Worm (Caenorhabditis elegans) whole organism, L2 larva: ENCODE data around the gene Y48B6A.5.

Experiments used
- C34F6.9 ChIP-seq: fragments of 150-350 bp; optimal IDR thresholded peaks from 2 replicates; lab custom pipeline; 2014; ENCODE audit warnings: missing biosample characterization, missing genetic modification characterization
- F13H6.1 ChIP-seq: sonication (generic microtip); optimal IDR thresholded peaks from 2 replicates; lab custom pipeline; 2016; ENCODE audit warnings: missing genetic modification characterization, missing compliant biosample characterization
- R02D3.7 ChIP-seq: fragments of 150-350 bp; optimal IDR thresholded peaks from 2 replicates; lab custom pipeline; 2014; ENCODE audit warnings: missing biosample characterization, missing genetic modification characterization
- ceh-16 ChIP-seq: fragments of 150-350 bp; optimal IDR thresholded peaks from 2 replicates; lab custom pipeline; 2014; ENCODE audit warnings: missing biosample characterization, missing genetic modification characterization
- ceh-82 ChIP-seq: fragments of 150-350 bp; optimal IDR thresholded peaks from 2 replicates; lab custom pipeline; 2014; ENCODE audit warnings: missing biosample characterization, missing genetic modification characterization
- crh-2 ChIP-seq: sonication (generic microtip); optimal IDR thresholded peaks from 2 replicates; lab custom pipeline; 2017; ENCODE audit warnings: missing biosample characterization, missing genetic modification characterization
- egl-27 ChIP-seq: sonication (generic microtip); optimal IDR thresholded peaks from 3 replicates; lab custom pipeline; 2017; ENCODE audit warnings: missing biosample characterization, missing genetic modification reagents, missing genetic modification characterization
- elt-1 ChIP-seq: fragments of 150-350 bp; optimal IDR thresholded peaks from 2 replicates; lab custom pipeline; 2014; ENCODE audit warnings: missing biosample characterization, missing genetic modification characterization
- elt-3 ChIP-seq: sonication (generic microtip); optimal IDR thresholded peaks from 2 replicates; lab custom pipeline; 2017; ENCODE audit warnings: missing biosample characterization, missing genetic modification characterization
- fos-1 ChIP-seq: fragments of 150-350 bp; optimal IDR thresholded peaks from 2 replicates; lab custom pipeline; 2014; ENCODE audit warnings: missing biosample characterization, missing genetic modification characterization
- gmeb-1 ChIP-seq: fragments of 150-350 bp; optimal IDR thresholded peaks from 2 replicates; lab custom pipeline; 2014; ENCODE audit warnings: missing biosample characterization, missing genetic modification characterization
- lin-11 ChIP-seq: fragments of 150-350 bp; sonication (generic microtip); optimal IDR thresholded peaks from 2 replicates; lab custom pipeline; 2014; ENCODE audit warnings: missing biosample characterization, missing genetic modification characterization, inconsistent platforms, mixed read lengths
- lin-13 ChIP-seq: fragments of 150-350 bp; optimal IDR thresholded peaks from 2 replicates; lab custom pipeline; 2014; ENCODE audit warnings: missing biosample characterization, missing genetic modification reagents, missing genetic modification characterization
- lsy-2 ChIP-seq, 2 experiments: fragments of 150-350 bp in 1 of 2; sonication (generic microtip) in 1 of 2; optimal IDR thresholded peaks; 2 replicates each; lab custom pipeline; 2014 to 2017; ENCODE audit warnings: missing biosample characterization in 2 of 2, missing genetic modification characterization in 2 of 2
- mab-5 ChIP-seq: fragments of 150-350 bp; optimal IDR thresholded peaks from 2 replicates; lab custom pipeline; 2014; ENCODE audit warnings: missing biosample characterization, missing genetic modification characterization
- mdl-1 ChIP-seq, 2 experiments: fragments of 150-350 bp in 1 of 2; sonication (generic microtip) in 1 of 2; optimal IDR thresholded peaks; 2 replicates each; lab custom pipeline; 2017; ENCODE audit warnings: missing biosample characterization in 2 of 2, missing genetic modification characterization in 2 of 2
- nhr-12 ChIP-seq: fragments of 150-350 bp; optimal IDR thresholded peaks from 2 replicates; lab custom pipeline; 2014; ENCODE audit warnings: missing biosample characterization, missing genetic modification characterization
- nhr-129 ChIP-seq: fragments of 150-350 bp; optimal IDR thresholded peaks from 2 replicates; lab custom pipeline; 2014; ENCODE audit warnings: missing biosample characterization, missing genetic modification characterization
- nhr-21 ChIP-seq: fragments of 150-350 bp; optimal IDR thresholded peaks from 2 replicates; lab custom pipeline; 2014; ENCODE audit warnings: missing biosample characterization, missing genetic modification characterization
- nhr-23 ChIP-seq: fragments of 150-350 bp; optimal IDR thresholded peaks from 2 replicates; lab custom pipeline; 2014; ENCODE audit warnings: missing biosample characterization, missing genetic modification reagents, missing genetic modification characterization
- nhr-237 ChIP-seq: fragments of 150-350 bp; optimal IDR thresholded peaks from 2 replicates; lab custom pipeline; 2014; ENCODE audit warnings: missing biosample characterization, missing genetic modification characterization
- nhr-25 ChIP-seq: fragments of 150-350 bp; sonication (generic microtip); optimal IDR thresholded peaks from 3 replicates; lab custom pipeline; 2014; ENCODE audit warnings: missing biosample characterization, missing genetic modification characterization
- nhr-6 ChIP-seq: fragments of 150-350 bp; optimal IDR thresholded peaks from 2 replicates; lab custom pipeline; 2014; ENCODE audit warnings: missing biosample characterization, missing genetic modification characterization
- nhr-77 ChIP-seq: fragments of 150-350 bp; optimal IDR thresholded peaks from 2 replicates; lab custom pipeline; 2014; ENCODE audit warnings: missing biosample characterization, missing genetic modification characterization
- sma-3 ChIP-seq: sonication (generic microtip); optimal IDR thresholded peaks from 2 replicates; lab custom pipeline; 2016; ENCODE audit warnings: missing genetic modification reagents, missing genetic modification characterization, missing compliant biosample characterization
- sma-9 ChIP-seq, 2 experiments: fragments of 150-350 bp in 1 of 2; sonication (generic microtip) in 1 of 2; optimal IDR thresholded peaks; 2 replicates each; lab custom pipeline; 2014 to 2016; ENCODE audit warnings: missing genetic modification characterization in 2 of 2, mild to moderate bottlenecking in 1 of 2, missing biosample characterization in 1 of 2, missing compliant biosample characterization in 1 of 2, missing genetic modification reagents in 1 of 2, moderate library complexity in 1 of 2
- unc-39 ChIP-seq: fragments of 150-350 bp; optimal IDR thresholded peaks from 2 replicates; lab custom pipeline; 2014; ENCODE audit warnings: missing biosample characterization, missing genetic modification characterization
- unc-55 ChIP-seq: fragments of 150-350 bp; sonication (generic microtip); optimal IDR thresholded peaks from 3 replicates; lab custom pipeline; 2014; ENCODE audit warnings: missing biosample characterization, missing genetic modification reagents, missing genetic modification characterization
- unc-62 ChIP-seq: fragments of 150-350 bp; optimal IDR thresholded peaks from 2 replicates; lab custom pipeline; 2014; ENCODE audit warnings: missing biosample characterization, missing genetic modification reagents, missing genetic modification characterization
- zag-1 ChIP-seq: fragments of 150-350 bp; optimal IDR thresholded peaks from 2 replicates; lab custom pipeline; 2014; ENCODE audit warnings: missing biosample characterization, missing genetic modification characterization
- ztf-1 ChIP-seq: fragments of 200-800 bp; sonication (Bioruptor generic); conservative IDR thresholded peaks from 2 replicates; pipeline ENCODE4 v1.3.6; 2022; ENCODE audit warnings: missing genetic modification characterization, missing compliant biosample characterization
- ztf-11 ChIP-seq: sonication (generic microtip); optimal IDR thresholded peaks from 2 replicates; lab custom pipeline; 2017; ENCODE audit warnings: missing biosample characterization, missing genetic modification characterization
- ztf-4 ChIP-seq: fragments of 150-350 bp; optimal IDR thresholded peaks from 2 replicates; lab custom pipeline; 2014; ENCODE audit warnings: missing biosample characterization, missing genetic modification characterization

Gene Y48B6A.5

DNA sequence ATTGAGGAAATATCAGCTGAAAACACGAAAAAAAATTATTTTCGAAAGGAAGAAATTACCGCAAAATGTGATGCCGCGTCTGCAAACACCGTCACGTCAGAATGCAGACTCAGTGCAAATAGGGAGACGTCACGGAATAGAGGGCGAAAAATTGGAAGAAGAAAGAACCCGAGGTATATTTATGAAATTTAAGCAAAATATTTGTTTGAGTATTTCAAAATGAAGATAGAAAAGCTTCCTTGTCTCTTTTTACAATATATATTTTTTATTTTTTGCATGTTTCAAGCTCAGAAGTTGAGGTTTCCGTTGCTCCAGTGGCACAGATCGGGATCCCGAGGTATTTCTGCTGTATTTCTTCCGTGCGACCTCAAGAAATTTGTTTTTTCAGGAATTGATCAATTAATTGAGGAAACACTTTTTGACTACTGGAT is 31.1 kb downstream of the Y48B6A.5 start, which contains the start of gene W03H9.2 (continued):
- TF ChIP-seq mdl-1 (tag; optimal IDR thresholded peaks at IDR 0.05; lab: Kevin White, UChicago), result no peak
- TF ChIP-seq crh-2 (tag; lab: Kevin White, UChicago), result peak; percentile 34
- TF ChIP-seq elt-1 (tag; lab: Kevin White, UChicago), result no peak
- TF ChIP-seq R02D3.7 (tag; lab: Kevin White, UChicago), result no peak
- TF ChIP-seq ceh-82 (tag; lab: Kevin White, UChicago), result no peak
- TF ChIP-seq zag-1 (tag; lab: Kevin White, UChicago), result no peak
- TF ChIP-seq sma-9 (GFP tag; optimal IDR thresholded peaks at IDR 0.05; lab: Kevin White, UChicago), result peak; percentile 77
- no peak for TF ChIP-seq sma-9 (tag; optimal IDR thresholded peaks at IDR 0.05; lab: Kevin White, UChicago)
- TF ChIP-seq nhr-77, result peak; percentile 53
- no peak for TF ChIP-seq lin-11 (tag; lab: Kevin White, UChicago)
- TF ChIP-seq nhr-23, result no peak
- peak; percentile 70 for TF ChIP-seq unc-55
- peak; percentile 45 for TF ChIP-seq nhr-237
- TF ChIP-seq ztf-4 (tag; lab: Kevin White, UChicago), result no peak

- peak; percentile 2 for TF ChIP-seq nhr-129 (tag; lab: Kevin White, UChicago)
- peak; percentile 24 for TF ChIP-seq F13H6.1 (tag; lab: Kevin White, UChicago)
- peak; percentile 3 for TF ChIP-seq lin-13 (GFP tag; lab: Kevin White, UChicago)
- peak; percentile 25 for TF ChIP-seq crh-2 (tag; lab: Kevin White, UChicago)
- peak; percentile 35 for TF ChIP-seq gmeb-1 (tag; lab: Kevin White, UChicago)
- TF ChIP-seq unc-55, result peak; percentile 42
- peak; percentile 27 to 64 for TF ChIP-seq lsy-2 (tag; optimal IDR thresholded peaks at IDR 0.05; lab: Kevin White, UChicago)
- peak; percentile 65 for TF ChIP-seq sma-3
These were observed 32.9 kb downstream of the Y48B6A.5 start, which contains the start of gene cacn-1 for ce11 chrII:14142098-14142554. cacn-1 (minus strand) TSS chrII:14142148.

DNA sequence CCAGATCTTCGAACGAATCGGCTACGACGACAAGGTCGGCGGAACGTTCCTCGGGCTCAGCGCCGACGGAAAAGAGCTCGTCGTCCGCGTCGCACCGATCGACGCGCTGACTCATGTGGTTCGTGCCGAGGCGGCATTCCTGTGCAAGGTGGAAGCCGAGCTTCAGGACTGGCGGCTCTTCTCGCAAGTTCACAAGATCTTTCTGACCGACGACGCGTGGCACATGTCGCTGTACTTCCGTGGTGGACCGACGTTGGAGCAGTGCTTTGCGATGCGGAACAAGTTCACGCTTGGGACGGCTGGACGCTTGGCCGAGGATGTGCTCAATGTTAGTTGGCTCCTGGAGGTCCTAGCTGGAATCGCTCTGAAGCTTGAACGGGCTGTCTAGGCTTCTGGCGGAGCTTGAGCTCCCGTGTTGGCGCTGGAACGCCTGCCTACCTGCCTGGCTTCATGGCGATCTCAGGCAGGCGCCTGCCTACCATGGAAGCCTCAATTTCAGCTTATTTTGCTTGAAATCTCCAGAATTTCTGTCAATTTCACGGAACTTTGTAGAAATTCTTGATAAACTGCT is 36.1 kb downstream of the Y48B6A.5 start:
- TF ChIP-seq ceh-82 (tag; lab: Kevin White, UChicago) (no peak), nhr-25 (tag; lab: Kevin White, UChicago) (no peak)

DNA sequence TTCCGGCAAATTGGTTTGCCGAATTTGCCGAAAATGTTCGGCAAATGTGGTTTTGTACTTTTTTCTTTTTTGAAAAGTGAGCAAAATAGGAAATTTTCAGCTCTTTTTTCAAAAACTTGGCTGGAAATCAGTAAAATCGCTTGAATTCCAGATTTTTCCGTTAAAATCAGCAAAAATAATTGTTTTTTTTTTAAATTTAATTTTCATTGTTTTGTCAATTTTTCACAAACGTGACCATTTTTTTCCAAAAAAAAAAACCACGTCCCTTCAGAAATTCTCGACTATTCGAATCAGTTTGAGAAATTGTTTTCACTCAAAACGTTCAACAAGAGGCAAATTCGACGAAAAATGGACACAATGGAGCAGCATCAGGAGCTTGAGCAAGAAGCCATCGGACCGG is 37.5 kb downstream of the Y48B6A.5 start, which contains the start of gene K09E4.1:
Gene K09E4.1 (plus strand): TSS at position 301 of the 400 bp plus-strand sequence.
- TF ChIP-seq ceh-16 (tag; lab: Kevin White, UChicago), result no peak
- no peak for TF ChIP-seq egl-27 (tag; lab: Kevin White, UChicago)
- no peak for TF ChIP-seq R02D3.7 (tag; lab: Kevin White, UChicago)
- TF ChIP-seq fos-1 (tag; lab: Kevin White, UChicago), result no peak
- no peak for TF ChIP-seq mdl-1 (tag; optimal IDR thresholded peaks at IDR 0.05; lab: Kevin White, UChicago)

DNA sequence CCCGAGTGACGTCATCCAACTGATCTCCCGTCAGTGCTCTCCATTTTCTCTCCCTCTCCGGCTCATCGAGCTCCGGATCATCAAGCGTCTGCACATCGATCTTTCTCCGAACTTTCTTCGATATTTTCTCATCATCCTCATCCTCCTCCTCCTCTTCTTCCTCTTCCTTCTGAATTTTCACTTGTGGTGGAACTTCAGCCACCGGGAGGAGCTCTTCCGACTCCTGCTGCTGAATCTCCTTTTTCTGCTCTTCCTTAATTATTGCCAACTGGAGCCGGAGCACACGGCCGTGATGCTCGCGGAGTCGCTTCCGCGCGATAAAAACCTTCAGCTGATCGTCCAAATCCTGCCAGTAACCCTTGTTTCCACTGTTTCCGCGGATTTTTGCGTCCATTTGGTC is 38.7 kb downstream of the Y48B6A.5 start:
- TF ChIP-seq lin-11 (tag; lab: Kevin White, UChicago) (no peak), nhr-237 (no peak), mab-5 (no peak), ztf-11 (no peak), C34F6.9 (no peak), nhr-21 (tag; lab: Kevin White, UChicago) (no peak), lin-13 (GFP tag; lab: Kevin White, UChicago) (no peak), ztf-1 (GFP tag; lab: Robert Waterston, UW) (no peak), F13H6.1 (tag; lab: Kevin White, UChicago) (no peak), nhr-12 (tag; lab: Kevin White, UChicago) (no peak), egl-27 (tag; lab: Kevin White, UChicago) (no peak), ztf-4 (tag; lab: Kevin White, UChicago) (no peak), unc-39 (no peak), elt-3 (tag; lab: Kevin White, UChicago) (no peak), unc-62 (GFP tag; lab: Kevin White, UChicago) (no peak), gmeb-1 (tag; lab: Kevin White, UChicago) (no peak), nhr-6 (tag; lab: Kevin White, UChicago) (no peak), nhr-23 (no peak)
